Worm (Caenorhabditis elegans): ENCODE measurements around the gene K01A11.1.
A peak's percentile ranks its signal among the peaks of the same experiment; 100 is the strongest.

The K01A11.1 gene

DNA sequence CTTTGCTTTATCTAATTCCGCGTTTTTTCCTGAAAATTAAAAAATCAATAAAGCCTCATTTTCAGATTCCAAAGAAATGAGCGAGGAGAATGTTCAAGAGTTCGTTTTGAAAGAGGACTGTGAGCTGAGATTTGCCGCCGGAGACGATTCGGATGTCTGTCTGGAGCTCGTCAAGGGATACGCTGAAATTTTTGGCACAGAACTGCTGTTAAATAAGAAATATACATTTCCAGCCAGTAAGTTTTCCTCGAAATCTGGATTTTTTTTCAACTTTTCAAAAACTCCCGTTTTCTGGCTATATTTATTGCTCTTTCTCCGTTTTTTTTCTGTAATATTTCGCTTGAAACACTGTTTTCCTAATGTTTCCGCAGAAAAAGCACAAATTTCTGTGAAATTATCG, 33.6 kb downstream of the K01A11.1 start, which contains the start of gene clpf-1:
Gene clpf-1, plus strand, starts transcription at position 66 of the 400 bp plus-strand sequence.
- TF ChIP-seq cnd-1 (tag; optimal IDR thresholded peaks at IDR 0.05), result no peak
- TF ChIP-seq sem-2 (GFP tag; optimal IDR thresholded peaks at IDR 0.05), result no peak
- no peak for TF ChIP-seq lin-32 (GFP tag; optimal IDR thresholded peaks at IDR 0.05)
- no peak for TF ChIP-seq hlh-1 (tag; optimal IDR thresholded peaks at IDR 0.05)
- TF ChIP-seq pha-4 (tag; optimal IDR thresholded peaks at IDR 0.05), result no peak
- TF ChIP-seq ztf-11 (tag; optimal IDR thresholded peaks at IDR 0.05), result no peak
- TF ChIP-seq flh-1 (GFP tag; optimal IDR thresholded peaks at IDR 0.05), result no peak
- no peak for TF ChIP-seq blmp-1 (tag; optimal IDR thresholded peaks at IDR 0.05)
- TF ChIP-seq tbx-8 (GFP tag; optimal IDR thresholded peaks at IDR 0.05), result no peak
- no peak for TF ChIP-seq elt-3 (tag; optimal IDR thresholded peaks at IDR 0.05)
- no peak for TF ChIP-seq ceh-43 (GFP tag; optimal IDR thresholded peaks at IDR 0.05)
- no peak for TF ChIP-seq mab-5 (tag; optimal IDR thresholded peaks at IDR 0.05)
- no peak for TF ChIP-seq lsy-2 (tag; optimal IDR thresholded peaks at IDR 0.05)
- no peak for TF ChIP-seq ham-2 (GFP tag; optimal IDR thresholded peaks at IDR 0.05)
- no peak for TF ChIP-seq zip-8 (tag; optimal IDR thresholded peaks at IDR 0.05)
- TF ChIP-seq M03D4.4 (tag; optimal IDR thresholded peaks at IDR 0.05), result no peak
- TF ChIP-seq bed-3 (GFP tag; optimal IDR thresholded peaks at IDR 0.05), result no peak
- TF ChIP-seq ceh-39 (tag; optimal IDR thresholded peaks at IDR 0.05), result no peak

DNA sequence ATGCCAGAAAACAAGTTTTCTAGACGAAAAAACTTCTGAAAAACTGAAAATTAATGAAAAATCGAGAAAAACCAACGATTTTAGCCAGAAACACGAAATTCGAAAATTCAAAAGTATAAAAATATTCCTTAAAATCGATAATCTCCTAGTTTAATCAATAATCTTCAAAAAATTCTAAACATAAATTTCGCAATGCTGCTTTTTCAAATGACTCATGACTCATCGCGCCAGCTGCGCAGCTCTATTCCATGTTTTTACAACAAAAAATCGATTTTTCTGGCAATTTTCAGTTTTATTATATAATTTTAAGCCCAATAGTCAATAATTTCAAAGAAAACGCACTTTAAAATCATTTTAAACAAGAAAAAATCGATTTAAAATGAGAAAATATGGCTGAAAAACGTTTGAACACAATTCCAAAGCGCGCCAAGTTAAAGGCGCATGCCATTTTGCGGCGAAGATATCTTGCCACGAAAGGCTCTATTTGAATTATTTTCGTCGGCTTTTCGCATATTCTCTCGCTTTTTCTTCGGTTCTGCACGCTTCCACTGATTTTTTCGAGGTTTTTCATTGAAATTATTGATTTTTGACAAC, 35.3 kb downstream of the K01A11.1 start, which contains the start of gene cri-3:
Gene cri-3, plus strand, starts transcription at position 482 of the 594 bp plus-strand sequence.
- TF ChIP-seq ham-2 (GFP tag; optimal IDR thresholded peaks at IDR 0.05) (peak; percentile 20), unc-120 (tag; optimal IDR thresholded peaks at IDR 0.05; ENCODE audit: poor library complexity, severe bottlenecking) (peak; percentile 88), nhr-76 (tag; optimal IDR thresholded peaks at IDR 0.05) (no peak), ces-1 (GFP tag; optimal IDR thresholded peaks at IDR 0.05) (peak; percentile 27)

DNA sequence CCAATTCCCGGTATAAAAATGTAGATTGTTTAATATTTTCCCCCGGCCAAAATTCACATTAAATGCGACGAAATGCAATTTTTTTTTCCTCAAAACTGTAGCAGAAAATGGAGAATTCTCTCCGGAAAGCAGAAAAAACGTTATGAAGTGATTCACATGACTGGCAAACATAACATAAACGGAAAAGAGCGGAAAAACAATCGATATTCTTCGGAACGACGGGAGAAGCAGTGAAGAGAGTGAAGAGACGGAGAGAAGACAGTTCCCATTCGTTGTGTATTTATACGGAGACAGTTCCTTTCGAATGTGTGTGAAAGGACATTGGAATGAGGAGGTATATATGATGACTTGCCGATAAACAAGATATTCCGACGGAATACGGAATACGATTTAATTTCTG, 36.2 kb downstream of the K01A11.1 start:
- TF ChIP-seq lin-13 (tag; optimal IDR thresholded peaks at IDR 0.05) (no peak), lin-32 (GFP tag; optimal IDR thresholded peaks at IDR 0.05) (no peak), elt-3 (tag; optimal IDR thresholded peaks at IDR 0.05) (no peak), ceh-43 (GFP tag; optimal IDR thresholded peaks at IDR 0.05) (no peak), sem-2 (GFP tag; optimal IDR thresholded peaks at IDR 0.05) (no peak), sptf-1 (tag; optimal IDR thresholded peaks at IDR 0.05) (no peak), ham-2 (GFP tag; optimal IDR thresholded peaks at IDR 0.05) (no peak), bed-3 (GFP tag; optimal IDR thresholded peaks at IDR 0.05) (no peak)

DNA sequence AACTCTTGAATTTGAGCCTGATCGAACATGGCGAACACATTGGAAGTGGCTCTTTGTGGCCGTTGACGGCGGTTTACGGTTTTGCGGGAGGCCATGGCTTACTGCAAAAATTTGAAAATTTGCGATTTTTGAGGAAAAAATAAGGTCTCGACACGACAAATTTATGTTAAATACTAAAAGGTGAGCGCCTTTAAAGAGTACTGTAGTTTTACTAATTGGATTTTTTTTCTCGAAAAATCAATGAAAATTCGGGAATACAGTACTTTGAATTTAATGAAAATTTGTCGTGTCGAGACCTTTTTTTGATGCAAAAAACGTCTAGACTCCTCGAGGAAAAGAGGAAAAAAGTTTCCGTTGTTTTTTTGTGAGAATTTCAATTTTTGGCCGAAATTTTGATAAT, 37.6 kb downstream of the K01A11.1 start, which contains the start of gene mlc-4:
Gene mlc-4, minus strand, starts transcription at position 101 of the 400 bp plus-strand sequence.
- TF ChIP-seq unc-39 (tag; optimal IDR thresholded peaks at IDR 0.05), result no peak
- no peak for TF ChIP-seq mep-1 (tag; optimal IDR thresholded peaks at IDR 0.05)
- no peak for TF ChIP-seq unc-120 (tag; optimal IDR thresholded peaks at IDR 0.05; ENCODE audit: poor library complexity, severe bottlenecking)
- TF ChIP-seq nhr-12 (tag; optimal IDR thresholded peaks at IDR 0.05), result no peak
- no peak for TF ChIP-seq snpc-4 (tag; optimal IDR thresholded peaks at IDR 0.05)
- no peak for TF ChIP-seq ztf-11 (tag; optimal IDR thresholded peaks at IDR 0.05)
- TF ChIP-seq nhr-2 (tag; optimal IDR thresholded peaks at IDR 0.05), result no peak
- no peak for TF ChIP-seq M03D4.4 (tag; optimal IDR thresholded peaks at IDR 0.05)
- TF ChIP-seq sptf-1 (tag; optimal IDR thresholded peaks at IDR 0.05), result no peak
- no peak for TF ChIP-seq lin-13 (tag; optimal IDR thresholded peaks at IDR 0.05)
- TF ChIP-seq lsy-2 (tag; optimal IDR thresholded peaks at IDR 0.05), result no peak
- no peak for TF ChIP-seq ceh-43 (GFP tag; optimal IDR thresholded peaks at IDR 0.05)
- no peak for TF ChIP-seq hlh-1 (tag; optimal IDR thresholded peaks at IDR 0.05)
- no peak for TF ChIP-seq nhr-28 (tag; optimal IDR thresholded peaks at IDR 0.05)
- no peak for TF ChIP-seq pha-4 (tag; optimal IDR thresholded peaks at IDR 0.05)
- no peak for TF ChIP-seq ham-2 (GFP tag; optimal IDR thresholded peaks at IDR 0.05)
- TF ChIP-seq drap-1 (GFP tag; optimal IDR thresholded peaks at IDR 0.05), result no peak
- no peak for TF ChIP-seq lin-32 (GFP tag; optimal IDR thresholded peaks at IDR 0.05)
- TF ChIP-seq zip-8 (tag; optimal IDR thresholded peaks at IDR 0.05), result no peak

DNA sequence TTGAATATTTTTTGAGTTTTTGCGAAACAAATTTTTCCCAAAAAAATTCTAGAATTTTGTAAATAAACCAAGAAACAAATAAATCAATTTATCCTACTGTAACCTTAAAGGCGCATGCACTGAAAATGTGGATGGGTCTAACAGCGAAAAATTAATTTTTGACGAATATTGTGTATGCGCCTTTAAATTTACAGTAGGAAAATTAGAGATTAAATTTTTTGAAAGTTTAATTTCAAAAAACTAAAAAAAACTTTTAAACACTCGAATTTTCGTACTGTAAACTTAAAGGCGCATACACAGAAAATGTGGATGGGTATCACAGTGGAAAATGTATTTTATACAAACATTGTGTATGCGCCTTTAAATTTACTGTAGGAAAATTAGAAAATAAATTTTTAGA, 41.1 kb downstream of the K01A11.1 start:
- TF ChIP-seq mep-1 (tag; optimal IDR thresholded peaks at IDR 0.05) (no peak), ceh-83 (GFP tag; optimal IDR thresholded peaks at IDR 0.05) (no peak), nhr-28 (tag; optimal IDR thresholded peaks at IDR 0.05) (no peak), flh-1 (GFP tag; optimal IDR thresholded peaks at IDR 0.05) (no peak), drap-1 (GFP tag; optimal IDR thresholded peaks at IDR 0.05) (no peak), pha-4 (tag; optimal IDR thresholded peaks at IDR 0.05) (no peak), nhr-237 (tag; optimal IDR thresholded peaks at IDR 0.05) (no peak), cnd-1 (tag; optimal IDR thresholded peaks at IDR 0.05) (no peak), ces-1 (GFP tag; optimal IDR thresholded peaks at IDR 0.05) (no peak), sem-2 (GFP tag; optimal IDR thresholded peaks at IDR 0.05) (no peak), ham-2 (GFP tag; optimal IDR thresholded peaks at IDR 0.05) (no peak), ceh-39 (tag; optimal IDR thresholded peaks at IDR 0.05) (no peak), unc-120 (tag; optimal IDR thresholded peaks at IDR 0.05; ENCODE audit: poor library complexity, severe bottlenecking) (no peak), zip-8 (tag; optimal IDR thresholded peaks at IDR 0.05) (no peak), sptf-1 (tag; optimal IDR thresholded peaks at IDR 0.05) (no peak), nhr-2 (tag; optimal IDR thresholded peaks at IDR 0.05) (no peak), tbx-8 (GFP tag; optimal IDR thresholded peaks at IDR 0.05) (no peak)
